Worm (Caenorhabditis elegans) whole organism, early embryonic: ENCODE results near the gene K10G4.3.

Source experiments
- aly-1 ChIP-seq: sonication (generic microtip); optimal IDR thresholded peaks from 2 replicates; lab custom pipeline; 2016; ENCODE audit warnings: missing genetic modification characterization, missing compliant biosample characterization
- ama-1 ChIP-seq: fragments of 150-350 bp; optimal IDR thresholded peaks from 2 replicates; lab custom pipeline; 2014
- hmg-4 ChIP-seq: fragments of 200-800 bp; sonication (Bioruptor generic); optimal IDR thresholded peaks from 2 replicates; lab custom pipeline; 2018; ENCODE audit warnings: mild to moderate bottlenecking, missing genetic modification characterization, missing compliant biosample characterization
- scrt-1 ChIP-seq: fragments of 200-800 bp; sonication (Bioruptor generic); IDR thresholded peaks from 2 replicates; pipeline ENCODE4 v1.3.6; 2022; ENCODE audit warnings: missing genetic modification characterization, missing compliant biosample characterization

DNA sequence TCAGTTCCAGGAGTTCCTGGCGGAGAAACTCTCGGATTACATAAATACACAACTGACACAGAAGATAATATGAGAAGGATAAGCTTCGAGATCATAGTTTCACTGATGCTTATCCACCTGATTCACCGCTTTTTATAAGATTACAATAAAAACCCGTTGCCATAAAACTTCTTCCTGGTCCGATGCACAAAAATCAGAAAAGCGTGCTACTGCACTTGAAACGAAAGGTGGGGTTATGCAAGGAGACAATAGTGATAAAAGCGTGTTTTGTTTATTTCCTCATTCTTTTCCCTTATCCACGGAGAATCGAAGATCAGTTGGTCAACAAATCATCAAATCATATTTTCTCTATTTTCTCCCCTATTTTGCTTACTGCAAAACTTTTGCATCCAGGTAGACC, 22.2 kb downstream of the K10G4.3 start, which contains the start of gene Y68A4B.3:
- TF ChIP-seq ama-1 (lab: Kevin White, UChicago), result no peak
- no peak for TF ChIP-seq aly-1
- no peak for TF ChIP-seq hmg-4 (GFP tag; lab: Kevin White, UChicago)
- no peak for TF ChIP-seq scrt-1 (GFP tag; lab: Robert Waterston, UW)
